Worm (Caenorhabditis elegans): ENCODE measurements around the gene pcca-1.

- no peak for TF ChIP-seq snpc-4 (tag; optimal IDR thresholded peaks at IDR 0.05)
- TF ChIP-seq nhr-76 (tag; optimal IDR thresholded peaks at IDR 0.05), result no peak
- TF ChIP-seq mls-2 (tag; optimal IDR thresholded peaks at IDR 0.05), result no peak
- TF ChIP-seq ceh-43 (GFP tag; optimal IDR thresholded peaks at IDR 0.05), result no peak
Observed at ce11 chrX:7689119-7689518, 28.3 kb upstream of the pcca-1 start, which contains the start of gene clik-2.

All from whole organism, mixed stage, embryonic.